Fruit fly (Drosophila melanogaster) whole organism, embryonic: ENCODE results near the gene CG13043.

ENCODE experiments used
- CG10321 ChIP-seq: fragments of 200-800 bp; sonication (Bioruptor generic); IDR thresholded peaks from 2 replicates; pipeline ENCODE4 v1.3.6; 2022; ENCODE audit warnings: missing biosample characterization, missing genetic modification characterization
- CG10366 ChIP-seq: fragments of 200-800 bp; sonication (Bioruptor generic); IDR thresholded peaks from 2 replicates; pipeline ENCODE4 v1.3.6; 2022; ENCODE audit warnings: missing biosample characterization, missing genetic modification characterization
- CG11560 ChIP-seq: fragments of 200-800 bp; sonication (Bioruptor generic); IDR thresholded peaks from 3 replicates; pipeline ENCODE4 v1.3.6; 2022; ENCODE audit warnings: missing biosample characterization, missing genetic modification characterization
- CG12219 ChIP-seq: fragments of 200-800 bp; sonication (Bioruptor generic); optimal IDR thresholded peaks from 3 replicates; lab custom pipeline; 2018; ENCODE audit warnings: missing biosample characterization, mild to moderate bottlenecking, missing genetic modification characterization
- CG1233 ChIP-seq: fragments of 200-800 bp; sonication (Bioruptor generic); optimal IDR thresholded peaks from 4 replicates; lab custom pipeline; 2018; ENCODE audit warnings: missing biosample characterization, mild to moderate bottlenecking, missing genetic modification characterization
- CG12744 ChIP-seq: fragments of 200-800 bp; sonication (Bioruptor generic); optimal IDR thresholded peaks from 2 replicates; lab custom pipeline; 2016; ENCODE audit warnings: missing biosample characterization, missing genetic modification characterization
- CG13296 ChIP-seq: fragments of 200-800 bp; sonication (Bioruptor generic); optimal IDR thresholded peaks from 3 replicates; lab custom pipeline; 2018; ENCODE audit warnings: missing biosample characterization, mild to moderate bottlenecking, missing genetic modification characterization
- CG15514 ChIP-seq: fragments of 200-800 bp; sonication (Bioruptor generic); optimal IDR thresholded peaks from 3 replicates; lab custom pipeline; 2017; ENCODE audit warnings: missing biosample characterization, missing genetic modification characterization, mild to moderate bottlenecking, moderate library complexity, missing genetic modification reagents
- CG17912 ChIP-seq: fragments of 200-800 bp; sonication (Bioruptor generic); optimal IDR thresholded peaks from 2 replicates; lab custom pipeline; 2018; ENCODE audit warnings: missing biosample characterization, mild to moderate bottlenecking, missing genetic modification characterization
- CG3163 ChIP-seq: fragments of 200-800 bp; sonication (Bioruptor generic); optimal IDR thresholded peaks from 3 replicates; lab custom pipeline; 2016; ENCODE audit warnings: missing biosample characterization, missing genetic modification characterization
- CG32772 ChIP-seq: fragments of 200-800 bp; sonication (Bioruptor generic); IDR thresholded peaks from 2 replicates; pipeline ENCODE4 v1.3.6; 2022; ENCODE audit warnings: missing biosample characterization, missing genetic modification characterization
- CG4328 ChIP-seq: fragments of 200-800 bp; sonication (Bioruptor generic); optimal IDR thresholded peaks from 3 replicates; lab custom pipeline; 2017; ENCODE audit warnings: missing biosample characterization, missing genetic modification reagents, missing genetic modification characterization
- CG4617 ChIP-seq: fragments of 200-800 bp; sonication (Bioruptor generic); optimal IDR thresholded peaks from 3 replicates; lab custom pipeline; 2016; ENCODE audit warnings: missing biosample characterization, missing genetic modification characterization, borderline replicate concordance
- CG6175 ChIP-seq: fragments of 200-800 bp; sonication (Bioruptor generic); IDR thresholded peaks from 3 replicates; pipeline ENCODE4 v1.3.6; 2022; ENCODE audit warnings: missing biosample characterization, missing genetic modification characterization
- CG6254 ChIP-seq: fragments of 200-800 bp; sonication (Bioruptor generic); optimal IDR thresholded peaks from 3 replicates; lab custom pipeline; 2017; ENCODE audit warnings: mild to moderate bottlenecking, missing biosample characterization, missing genetic modification reagents, missing genetic modification characterization
- Deaf1 ChIP-seq: fragments of 200-800 bp; optimal IDR thresholded peaks from 3 replicates; lab custom pipeline; 2019; ENCODE audit warnings: missing biosample characterization, mild to moderate bottlenecking, missing genetic modification characterization, moderate library complexity
- E2f2 ChIP-seq: fragments of 200-800 bp; sonication (Bioruptor generic); IDR thresholded peaks from 2 replicates; pipeline ENCODE4 v1.3.6; 2022; ENCODE audit warnings: missing biosample characterization, missing genetic modification characterization
- HmgD ChIP-seq: fragments of 200-800 bp; sonication (Bioruptor generic); optimal IDR thresholded peaks from 3 replicates; lab custom pipeline; 2016; ENCODE audit warnings: missing biosample characterization, missing genetic modification characterization
- Hmr ChIP-seq: fragments of 200-800 bp; sonication (Bioruptor generic); optimal IDR thresholded peaks from 3 replicates; lab custom pipeline; 2017; ENCODE audit warnings: mild to moderate bottlenecking, missing biosample characterization, missing genetic modification reagents, missing genetic modification characterization
- Hr51 ChIP-seq, 2 experiments: fragments of 200-800 bp; sonication (Bioruptor generic); optimal IDR thresholded peaks; 2 replicates in 1 of 2; 3 replicates in 1 of 2; lab custom pipeline; 2016 to 2018; ENCODE audit warnings: missing biosample characterization in 2 of 2, missing genetic modification characterization in 2 of 2, mild to moderate bottlenecking in 1 of 2, moderate library complexity in 1 of 2
- Lhr ChIP-seq: fragments of 200-800 bp; sonication (Bioruptor generic); optimal IDR thresholded peaks from 3 replicates; lab custom pipeline; 2017; ENCODE audit warnings: mild to moderate bottlenecking, missing biosample characterization, missing genetic modification reagents, missing genetic modification characterization
- Optix ChIP-seq: fragments of 200-800 bp; sonication (Bioruptor generic); IDR thresholded peaks from 3 replicates; pipeline ENCODE4 v1.3.6; 2022; ENCODE audit warnings: missing biosample characterization, missing genetic modification characterization
- Stat92E ChIP-seq, 3 experiments: fragments of >200 bp in 2 of 3; fragments of 200-800 bp in 1 of 3; sonication (Bioruptor generic) in 1 of 3; optimal IDR thresholded peaks; 2 replicates each; lab custom pipeline; 2017 to 2019; ENCODE audit warnings: missing biosample characterization in 3 of 3, missing genetic modification characterization in 3 of 3, mild to moderate bottlenecking in 1 of 3, moderate library complexity in 1 of 3
- Vsx1 ChIP-seq: fragments of 200-800 bp; sonication (Bioruptor generic); optimal IDR thresholded peaks from 2 replicates; lab custom pipeline; 2017; ENCODE audit warnings: missing biosample characterization, mild to moderate bottlenecking, missing genetic modification characterization, missing genetic modification reagents
- YL-1 ChIP-seq: fragments of 200-800 bp; sonication (Bioruptor generic); optimal IDR thresholded peaks from 3 replicates; lab custom pipeline; 2017; ENCODE audit warnings: missing biosample characterization, mild to moderate bottlenecking, missing genetic modification characterization
- al ChIP-seq: fragments of 200-800 bp; sonication (Bioruptor generic); IDR thresholded peaks from 2 replicates; pipeline ENCODE4 v1.3.6; 2022; ENCODE audit warnings: missing biosample characterization, missing genetic modification characterization
- chinmo ChIP-seq: fragments of 200-800 bp; sonication (Bioruptor generic); IDR thresholded peaks from 4 replicates; pipeline ENCODE4 v1.3.6; 2022; ENCODE audit warnings: missing biosample characterization, missing genetic modification characterization; ENCODE audit not compliant: partially characterized antibody
- gfzf ChIP-seq: fragments of 200-800 bp; sonication (Bioruptor generic); optimal IDR thresholded peaks from 2 replicates; lab custom pipeline; 2016; ENCODE audit warnings: missing biosample characterization, mild to moderate bottlenecking, missing genetic modification characterization, moderate library complexity
- kay ChIP-seq: fragments of 200-800 bp; sonication (Bioruptor generic); optimal IDR thresholded peaks from 2 replicates; lab custom pipeline; 2016; ENCODE audit warnings: missing biosample characterization, missing genetic modification characterization
- otp ChIP-seq: fragments of 200-800 bp; sonication (Bioruptor generic); IDR thresholded peaks from 3 replicates; pipeline ENCODE4, ENCODE4 v1.3.6; 2022; ENCODE audit warnings: missing biosample characterization, missing genetic modification characterization
- slou ChIP-seq: fragments of 200-800 bp; sonication (Bioruptor generic); optimal IDR thresholded peaks from 3 replicates; lab custom pipeline; 2016; ENCODE audit warnings: missing biosample characterization, missing genetic modification characterization
- tup ChIP-seq: fragments of 200-800 bp; sonication (Bioruptor generic); optimal IDR thresholded peaks from 2 replicates; lab custom pipeline; 2016; ENCODE audit warnings: missing biosample characterization, mild to moderate bottlenecking, missing genetic modification characterization, moderate library complexity

Gene CG13043

dm6 chr3L:16327776-16328175, 22.1 kb upstream of the CG13043 start, which contains the start of gene CG13038 (continued):
- no peak for TF ChIP-seq CG32772 (GFP tag; lab: Robert Waterston, UW)
- TF ChIP-seq HmgD (GFP tag; lab: Kevin White, UChicago): no peak
- no peak for TF ChIP-seq CG11560 (tag; lab: Robert Waterston, UW)
- TF ChIP-seq otp (GFP tag; lab: Robert Waterston, UW): no peak
- no peak for TF ChIP-seq CG12219 (GFP tag; lab: Kevin White, UChicago)
- TF ChIP-seq CG4328: no peak
- TF ChIP-seq Lhr: no peak
- no peak for TF ChIP-seq gfzf
- TF ChIP-seq CG6175 (GFP tag; lab: Robert Waterston, UW): 0 out of 3 replicates have a peak, but pooled peaks have one; percentile 23
- TF ChIP-seq Hr51 (GFP tag; optimal IDR thresholded peaks at IDR 0.05; lab: Kevin White, UChicago): no peak
- TF ChIP-seq CG12744: no peak
- no peak for TF ChIP-seq CG10366 (GFP tag; lab: Robert Waterston, UW)
- no peak for TF ChIP-seq Optix (GFP tag; lab: Robert Waterston, UW)
- no peak for TF ChIP-seq CG3163

dm6 chr3L:16326657-16327056, 21.0 kb upstream of the CG13043 start, which contains the start of the genes CG13040 and CG13039:
Gene CG13040 (minus strand): TSS chr3L:16326757.
Gene CG13039 (minus strand): TSS chr3L:16326762.
- TF ChIP-seq CG6254 (no peak), CG13296 (GFP tag; lab: Kevin White, UChicago) (no peak), CG1233 (GFP tag; lab: Kevin White, UChicago) (no peak), tup (GFP tag; lab: Kevin White, UChicago) (no peak), Vsx1 (GFP tag; lab: Kevin White, UChicago) (no peak), Hmr (no peak), kay (GFP tag; lab: Kevin White, UChicago) (no peak), slou (GFP tag; lab: Kevin White, UChicago) (no peak)
- TF ChIP-seq, all 482 proteins: peak for 0

DNA sequence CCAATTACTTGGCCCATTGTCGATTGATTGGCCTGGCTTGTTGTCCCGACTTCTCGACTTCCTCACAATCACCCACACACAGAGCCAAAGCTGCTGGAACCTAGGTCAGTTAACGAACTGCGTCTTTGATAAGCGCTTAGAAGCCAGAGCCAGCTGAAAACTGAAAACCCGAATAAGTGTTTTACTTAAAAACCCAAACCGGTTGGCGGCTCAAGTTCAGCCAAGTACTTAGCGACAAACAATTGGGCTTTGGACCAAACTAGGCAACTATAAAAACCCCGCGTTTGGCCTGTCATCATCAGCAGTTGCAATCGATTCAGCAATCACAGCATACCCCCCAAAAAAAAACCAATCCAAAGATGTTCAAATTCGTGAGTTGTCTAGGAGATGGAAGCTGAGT, 17.7 kb upstream of the CG13043 start, which contains the start of gene CG13059:
TSS of gene CG13059 (plus strand) at position 301 of the 400 bp plus-strand sequence.
- TF ChIP-seq E2f2 (no peak), al (no peak)

dm6 chr3L:16321172-16321571, 15.5 kb upstream of the CG13043 start, which contains the start of gene CG42718:
Gene CG42718 (minus strand): TSS chr3L:16321272.
- TF ChIP-seq YL-1: no peak
- TF ChIP-seq Stat92E (GFP tag; optimal IDR thresholded peaks at IDR 0.05; lab: Kevin White, UChicago): no peak

dm6 chr3L:16319399-16319906, 13.8 kb upstream of the CG13043 start, which contains the start of the genes CG13041 and CG13060:
Gene CG13041 (minus strand): TSS chr3L:16319526.
Gene CG13060 (plus strand): TSS chr3L:16319856.
- TF ChIP-seq CG4617 (GFP tag; lab: Kevin White, UChicago): no peak
- peak; percentile 68 for TF ChIP-seq Deaf1
- 0 out of 4 replicates have a peak, but pooled peaks have one; percentile 61 for TF ChIP-seq chinmo (GFP tag; lab: Robert Waterston, UW)
- no peak for TF ChIP-seq CG15514 (GFP tag; lab: Kevin White, UChicago)
- TF ChIP-seq, all 482 proteins: peak for 2

DNA sequence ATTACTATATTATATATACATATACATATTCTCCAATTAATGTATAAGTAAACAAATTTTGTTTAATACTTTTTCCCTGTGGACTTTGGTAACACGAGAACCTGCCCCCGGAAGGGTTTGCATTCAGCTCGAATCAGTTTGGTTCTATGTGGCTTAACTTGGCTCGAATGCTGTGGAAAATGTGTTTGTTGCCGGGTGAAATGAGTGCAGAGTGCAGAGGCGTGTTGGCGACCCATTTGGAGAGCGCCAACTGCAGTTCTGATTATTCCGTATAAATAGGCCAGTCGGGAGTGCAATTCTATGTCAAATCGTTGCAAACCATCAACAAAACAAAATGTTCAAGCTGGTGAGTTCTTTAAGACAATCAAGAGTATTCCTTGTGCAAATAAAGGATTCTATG, 12.1 kb upstream of the CG13043 start, which contains the start of gene Nplp3:
TSS of gene Nplp3 (plus strand) at position 301 of the 400 bp plus-strand sequence.
- TF ChIP-seq CG10321 (GFP tag; lab: Robert Waterston, UW) (no peak), CG17912 (GFP tag; lab: Kevin White, UChicago) (no peak)
